Worm (Caenorhabditis elegans): Measurements from ENCODE around the gene JC8.4.

- TF ChIP-seq T20F7.1 (GFP tag; optimal IDR thresholded peaks at IDR 0.05): no peak
- TF ChIP-seq nhr-77 (tag; optimal IDR thresholded peaks at IDR 0.05): no peak
- TF ChIP-seq nhr-10 (tag; optimal IDR thresholded peaks at IDR 0.05): no peak
- no peak for TF ChIP-seq lin-13 (GFP tag; optimal IDR thresholded peaks at IDR 0.05)
- no peak for TF ChIP-seq skn-1 (tag; optimal IDR thresholded peaks at IDR 0.05)
Observed at ce11 chrIV:13236485-13236884, 7.0 kb upstream of the JC8.4 start, which contains the start of gene pwp-1.

All from whole organism, L4 larva.